Fruit fly (Drosophila melanogaster): ENCODE data around the gene CG13082.

The CG13082 gene

DNA sequence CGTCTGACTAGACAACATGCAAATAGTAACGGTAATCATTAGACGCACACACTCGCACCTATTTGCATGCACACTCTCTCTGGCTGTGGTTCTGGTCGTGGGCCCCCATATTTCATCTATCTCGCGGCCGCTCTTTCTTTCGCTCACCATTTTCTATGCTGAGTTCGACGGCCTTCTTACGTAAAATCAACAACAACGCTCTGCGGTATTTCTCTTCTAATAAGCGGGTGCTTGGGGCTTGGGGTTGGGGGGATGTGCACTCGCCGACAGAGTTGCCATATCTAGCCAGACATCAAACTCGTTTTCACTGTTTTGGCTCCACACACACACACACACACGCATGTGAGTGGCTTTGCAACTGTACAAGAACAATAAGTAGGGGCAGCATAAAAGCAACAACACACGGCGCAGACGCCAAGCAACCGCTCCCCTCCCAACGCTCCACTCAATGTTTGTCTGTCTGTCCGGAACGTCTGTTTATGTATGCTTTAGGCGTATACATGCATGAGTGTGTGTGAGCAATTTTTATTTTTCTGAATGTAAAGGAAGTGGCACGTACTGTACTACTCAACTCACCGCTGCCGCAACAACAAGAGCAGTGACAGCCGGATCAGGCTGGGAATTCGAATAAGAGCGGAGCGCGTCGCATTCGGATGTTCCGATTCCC, 36.9 kb downstream of the CG13082 start (continued):
- TF ChIP-seq CG7357 (GFP tag; IDR thresholded peaks at IDR 0.05) (no peak), Trl (optimal IDR thresholded peaks at IDR 0.05) (peak; percentile 74 to 79), Trl (GFP tag; optimal IDR thresholded peaks at IDR 0.05) (no peak), mirr (GFP tag; optimal IDR thresholded peaks at IDR 0.05) (peak; percentile 35), CG14860 (GFP tag; IDR thresholded peaks at IDR 0.05; ENCODE audit: partially characterized antibody) (0 out of 3 replicates have a peak, but pooled peaks have one; percentile 26), Spps (tag; optimal IDR thresholded peaks at IDR 0.05) (no peak), crol (GFP tag; IDR thresholded peaks at IDR 0.05) (peak; percentile 99), CG32767 (GFP tag; IDR thresholded peaks at IDR 0.05) (peak; percentile 58; the same call in 1 of the 2 replicates), CG16779 (GFP tag; IDR thresholded peaks at IDR 0.05) (no peak), CG10543 (GFP tag; optimal IDR thresholded peaks at IDR 0.05) (peak; percentile 77), Scr (GFP tag; IDR thresholded peaks at IDR 0.05; ENCODE audit: partially characterized antibody) (no peak; the same call in 1 of the 2 replicates), CG7745 (tag; optimal IDR thresholded peaks at IDR 0.05) (no peak), grn (GFP tag; optimal IDR thresholded peaks at IDR 0.05) (no peak), CG17385 (GFP tag; optimal IDR thresholded peaks at IDR 0.05) (no peak), bab2 (GFP tag; optimal IDR thresholded peaks at IDR 0.05) (no peak), CG6175 (GFP tag; IDR thresholded peaks at IDR 0.05) (peak; percentile 96), CG3407 (GFP tag; optimal IDR thresholded peaks at IDR 0.05) (no peak), CG1792 (GFP tag; optimal IDR thresholded peaks at IDR 0.05) (no peak), CG13287 (GFP tag; IDR thresholded peaks at IDR 0.05; ENCODE audit: partially characterized antibody) (peak; percentile 62; the same call in 1 of the 2 replicates), bbx (GFP tag; IDR thresholded peaks at IDR 0.05; ENCODE audit: partially characterized antibody) (peak; percentile 52; the same call in 1 of the 2 replicates), fru (optimal IDR thresholded peaks at IDR 0.05) (no peak), CG3163 (GFP tag; optimal IDR thresholded peaks at IDR 0.05) (peak; percentile 81), chinmo (GFP tag; IDR thresholded peaks at IDR 0.05; ENCODE audit: partially characterized antibody) (peak; percentile 100), cg (GFP tag; optimal IDR thresholded peaks at IDR 0.05) (peak; percentile 98), CG8478 (optimal IDR thresholded peaks at IDR 0.05) (peak; percentile 91), CG6272 (GFP tag; IDR thresholded peaks at IDR 0.05) (no peak), CG4360 (GFP tag; IDR thresholded peaks at IDR 0.05) (peak; percentile 99), Ptx1 (GFP tag; IDR thresholded peaks at IDR 0.05) (no peak), Opbp (GFP tag; IDR thresholded peaks at IDR 0.05; ENCODE audit: partially characterized antibody) (peak; percentile 61; the same call in 1 of the 3 replicates), Dfd (GFP tag; optimal IDR thresholded peaks at IDR 0.05) (no peak), slbo (GFP tag; IDR thresholded peaks at IDR 0.05) (no peak), zen2 (GFP tag; IDR thresholded peaks at IDR 0.05; ENCODE audit: partially characterized antibody) (peak; percentile 73), CG9437 (GFP tag; optimal IDR thresholded peaks at IDR 0.05) (peak; percentile 85), bowl (GFP tag; IDR thresholded peaks at IDR 0.05) (no peak), ATbp (GFP tag; optimal IDR thresholded peaks at IDR 0.05) (peak; percentile 3), CG6654 (GFP tag; optimal IDR thresholded peaks at IDR 0.05) (no peak), HLHmδ (GFP tag; optimal IDR thresholded peaks at IDR 0.05) (peak; percentile 92), CG34224 (GFP tag; IDR thresholded peaks at IDR 0.05; ENCODE audit: partially characterized antibody) (peak; percentile 56; the same call in 2 of the 3 replicates), Hr78 (GFP tag; optimal IDR thresholded peaks at IDR 0.05) (peak in 1 of 2 experiments; percentile 81), CG31388 (GFP tag; optimal IDR thresholded peaks at IDR 0.05) (no peak), Pdp1 (GFP tag; optimal IDR thresholded peaks at IDR 0.05) (peak in 1 of 2 experiments; percentile 69), unc-4 (GFP tag; IDR thresholded peaks at IDR 0.05; ENCODE audit: partially characterized antibody) (0 out of 2 replicates have a peak, but pooled peaks have one; percentile 28), lov (optimal IDR thresholded peaks at IDR 0.05) (no peak), lov (GFP tag; IDR thresholded peaks at IDR 0.05) (no peak), z (GFP tag; IDR thresholded peaks at IDR 0.05) (peak; percentile 99), crp (GFP tag; optimal IDR thresholded peaks at IDR 0.05) (no peak), tna (GFP tag; IDR thresholded peaks at IDR 0.05; ENCODE audit: partially characterized antibody) (peak; percentile 39; the same call in 1 of the 2 replicates), CG8359 (GFP tag; optimal IDR thresholded peaks at IDR 0.05; ENCODE audit: borderline replicate concordance) (no peak), gcm (GFP tag; optimal IDR thresholded peaks at IDR 0.05) (peak; percentile 92)
